Worm (Caenorhabditis elegans) whole organism, young adult: Measurements from ENCODE around the gene F23F1.2.

Experiments used
- F52B5.7 ChIP-seq: sonication (generic microtip); optimal IDR thresholded peaks from 2 replicates; lab custom pipeline; 2016; ENCODE audit warnings: mild to moderate bottlenecking, missing genetic modification characterization, missing compliant biosample characterization
- bed-2 ChIP-seq: fragments of 200-800 bp; sonication (Bioruptor generic); IDR thresholded peaks from 2 replicates; pipeline ENCODE4 v1.3.6; 2022; ENCODE audit warnings: missing genetic modification reagents, missing genetic modification characterization, missing compliant biosample characterization
- cebp-1 ChIP-seq, 2 experiments: fragments of 200-800 bp in 1 of 2; sonication (Bioruptor generic) in 1 of 2; sonication (generic microtip) in 1 of 2; IDR thresholded peaks in 1 of 2; optimal IDR thresholded peaks in 1 of 2; 2 replicates each; pipeline versions ENCODE4 v1.3.6 to Lab custom; 2017 to 2022; ENCODE audit warnings: missing compliant biosample characterization in 2 of 2, missing genetic modification characterization in 2 of 2, mild to moderate bottlenecking in 1 of 2, missing genetic modification reagents in 1 of 2, moderate library complexity in 1 of 2
- ceh-40 ChIP-seq: fragments of 200-800 bp; sonication (Bioruptor generic); IDR thresholded peaks from 2 replicates; pipeline ENCODE4 v1.3.6; 2022; ENCODE audit warnings: missing genetic modification characterization, missing compliant biosample characterization
- dpl-1 ChIP-seq: fragments of 150-350 bp; optimal IDR thresholded peaks from 2 replicates; lab custom pipeline; 2014; ENCODE audit warnings: missing biosample characterization, missing genetic modification reagents, missing genetic modification characterization
- hlh-26 ChIP-seq: fragments of 200-800 bp; sonication (Bioruptor generic); conservative IDR thresholded peaks from 2 replicates; pipeline ENCODE4 v1.3.6; 2022; ENCODE audit warnings: missing genetic modification reagents, missing genetic modification characterization, missing compliant biosample characterization
- hmg-1.2 ChIP-seq: fragments of 200-800 bp; sonication (Bioruptor generic); IDR thresholded peaks from 2 replicates; pipeline ENCODE4 v1.3.6; 2022; ENCODE audit warnings: missing genetic modification reagents, missing genetic modification characterization, missing compliant biosample characterization
- lin-54 ChIP-seq: fragments of 200-800 bp; sonication (Bioruptor generic); optimal IDR thresholded peaks from 2 replicates; lab custom pipeline; 2018; ENCODE audit warnings: mild to moderate bottlenecking, missing genetic modification characterization, missing compliant biosample characterization
- pha-4 ChIP-seq: fragments of 150-350 bp; sonication (generic microtip); optimal IDR thresholded peaks from 2 replicates; lab custom pipeline; 2014; ENCODE audit warnings: missing biosample characterization, missing genetic modification reagents, missing genetic modification characterization
- snpc-1.3 ChIP-seq: sonication (generic microtip); optimal IDR thresholded peaks from 2 replicates; lab custom pipeline; 2017; ENCODE audit warnings: missing genetic modification characterization, mild to moderate bottlenecking, missing compliant biosample characterization, antibody characterized with exemption, moderate library complexity, missing genotype, missing genetic modification reagents; ENCODE audit not compliant: insufficient read depth
- sptf-2 ChIP-seq: fragments of 200-800 bp; sonication (Bioruptor generic); optimal IDR thresholded peaks from 2 replicates; lab custom pipeline; 2018; ENCODE audit warnings: mild to moderate bottlenecking, missing genetic modification characterization, missing compliant biosample characterization
- unc-62 ChIP-seq: fragments of 150-350 bp; optimal IDR thresholded peaks from 2 replicates; lab custom pipeline; 2014; ENCODE audit warnings: missing biosample characterization, missing genetic modification reagents, missing genetic modification characterization

DNA sequence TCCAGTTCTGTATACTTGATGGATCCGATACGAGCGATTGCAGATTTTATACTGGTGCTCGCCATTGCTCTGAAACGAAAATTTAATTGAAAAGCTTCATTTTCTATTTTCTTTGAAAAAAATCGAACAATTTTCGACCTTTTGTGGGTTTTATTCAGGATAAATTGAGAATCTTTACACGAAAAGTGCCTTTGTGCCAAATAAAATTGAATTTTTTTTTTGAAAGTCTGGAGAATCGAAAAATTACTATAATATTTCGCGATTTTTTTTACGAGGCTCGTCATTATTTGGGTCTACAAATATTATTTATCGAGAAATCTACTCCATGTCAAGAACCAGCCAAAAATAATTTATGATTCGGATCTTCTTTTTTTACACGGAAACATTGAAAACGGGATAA lies 7.9 kb downstream of the F23F1.2 start, which contains the start of gene F23F1.10:
- TF ChIP-seq bed-2 (GFP tag; lab: Robert Waterston, UW): no peak
- TF ChIP-seq ceh-40 (GFP tag; lab: Robert Waterston, UW): no peak
- TF ChIP-seq F52B5.7 (tag; lab: Kevin White, UChicago): no peak
- TF ChIP-seq lin-54: no peak
- TF ChIP-seq hmg-1.2 (GFP tag; lab: Robert Waterston, UW): no peak; the same call in 1 of the 2 replicates
- TF ChIP-seq sptf-2 (GFP tag; lab: Kevin White, UChicago): no peak
- no peak for TF ChIP-seq hlh-26 (GFP tag; lab: Robert Waterston, UW)
- no peak for TF ChIP-seq dpl-1 (GFP tag; lab: Kevin White, UChicago)
- TF ChIP-seq unc-62 (GFP tag; lab: Kevin White, UChicago): no peak
- peak; percentile 11 for TF ChIP-seq snpc-1.3
- TF ChIP-seq cebp-1 (GFP tag; IDR thresholded peaks at IDR 0.05; lab: Robert Waterston, UW): no peak
- no peak for TF ChIP-seq cebp-1 (tag; optimal IDR thresholded peaks at IDR 0.05; lab: Kevin White, UChicago)
- TF ChIP-seq pha-4 (tag; lab: Kevin White, UChicago): no peak
